Worm (Caenorhabditis elegans) whole organism, L3 larva: ENCODE measurements around the gene rike-1.
A peak's percentile ranks its signal among the peaks of the same experiment; 100 is the strongest.

ENCODE experiments used
- R02D3.7 ChIP-seq: fragments of 150-350 bp; optimal IDR thresholded peaks from 2 replicates; lab custom pipeline; 2014; ENCODE audit warnings: missing biosample characterization, missing genetic modification characterization
- ama-1 ChIP-seq: fragments of 150-350 bp; optimal IDR thresholded peaks from 2 replicates; lab custom pipeline; 2018
- lin-15B ChIP-seq: fragments of 150-350 bp; optimal IDR thresholded peaks from 2 replicates; lab custom pipeline; 2014; ENCODE audit warnings: missing biosample characterization, missing genetic modification characterization
- lin-39 ChIP-seq: fragments of 150-350 bp; optimal IDR thresholded peaks from 2 replicates; lab custom pipeline; 2018; ENCODE audit warnings: missing biosample characterization, missing genetic modification reagents, missing genetic modification characterization
- nhr-76 ChIP-seq: fragments of 150-350 bp; sonication (generic microtip); optimal IDR thresholded peaks from 5 replicates; lab custom pipeline; 2014; ENCODE audit warnings: missing biosample characterization, missing genetic modification characterization
- pqm-1 ChIP-seq: fragments of 150-350 bp; optimal IDR thresholded peaks from 2 replicates; lab custom pipeline; 2017; ENCODE audit warnings: missing biosample characterization, missing genetic modification characterization, inconsistent platforms
- snpc-4 ChIP-seq: fragments of 150-350 bp; optimal IDR thresholded peaks from 2 replicates; lab custom pipeline; 2014; ENCODE audit warnings: missing biosample characterization, missing genetic modification characterization
- tbx-2 ChIP-seq: sonication (generic microtip); optimal IDR thresholded peaks from 2 replicates; lab custom pipeline; 2016; ENCODE audit warnings: mild to moderate bottlenecking, missing genetic modification characterization, missing compliant biosample characterization
- unc-39 ChIP-seq: sonication (generic microtip); optimal IDR thresholded peaks from 4 replicates; lab custom pipeline; 2017; ENCODE audit warnings: missing biosample characterization, missing genetic modification characterization
- ztf-11 ChIP-seq: fragments of 150-350 bp; optimal IDR thresholded peaks from 2 replicates; lab custom pipeline; 2014; ENCODE audit warnings: missing biosample characterization, missing genetic modification characterization
- ztf-4 ChIP-seq: fragments of 150-350 bp; optimal IDR thresholded peaks from 2 replicates; lab custom pipeline; 2014; ENCODE audit warnings: missing biosample characterization, missing genetic modification characterization

DNA sequence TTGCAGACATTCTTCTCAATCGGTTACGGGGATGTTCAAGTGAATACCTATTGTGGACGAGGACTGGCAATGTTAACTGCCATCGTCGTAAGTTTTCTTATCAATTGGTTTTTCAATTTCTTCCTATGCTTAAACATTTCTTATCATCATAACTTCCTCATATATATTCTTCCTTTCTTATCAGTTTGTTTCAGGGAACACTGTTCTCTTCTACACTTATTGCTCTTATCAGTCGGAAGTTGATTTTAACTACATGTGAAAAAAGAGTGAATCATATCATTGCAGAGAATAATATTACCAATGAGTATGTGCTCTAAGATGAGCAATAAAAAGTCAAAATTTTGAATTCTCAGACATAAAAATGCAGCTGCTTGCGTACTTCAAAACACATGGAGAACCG is 3.5 kb downstream of the rike-1 start:
- no peak for TF ChIP-seq unc-39 (tag; lab: Kevin White, UChicago)
- no peak for TF ChIP-seq tbx-2 (tag; lab: Kevin White, UChicago)
- TF ChIP-seq pqm-1 (tag; lab: Kevin White, UChicago) = peak; percentile 93
- TF ChIP-seq lin-39 (tag; lab: Kevin White, UChicago) = no peak
- no peak for TF ChIP-seq lin-15B
- TF ChIP-seq nhr-76 (tag; lab: Kevin White, UChicago) = no peak
- no peak for TF ChIP-seq ama-1 (lab: Kevin White, UChicago)
- no peak for TF ChIP-seq ztf-4 (tag; lab: Kevin White, UChicago)
- no peak for TF ChIP-seq R02D3.7 (tag; lab: Kevin White, UChicago)
- TF ChIP-seq ztf-11 (tag; lab: Kevin White, UChicago) = no peak
- no peak for TF ChIP-seq snpc-4 (tag; lab: Kevin White, UChicago)
